Worm (Caenorhabditis elegans) whole organism, L4 larva: ENCODE measurements around the gene unc-25.

Experiments used
- F37D6.2 ChIP-seq: sonication (generic microtip); optimal IDR thresholded peaks from 2 replicates; lab custom pipeline; 2016; ENCODE audit warnings: mild to moderate bottlenecking, missing genetic modification characterization, missing compliant biosample characterization
- R02D3.7 ChIP-seq: fragments of 150-350 bp; sonication (generic microtip); optimal IDR thresholded peaks from 3 replicates; lab custom pipeline; 2014; ENCODE audit warnings: missing biosample characterization, missing genetic modification characterization
- aly-2 ChIP-seq: sonication (generic microtip); optimal IDR thresholded peaks from 2 replicates; lab custom pipeline; 2018; ENCODE audit warnings: missing biosample characterization, missing genetic modification characterization
- ces-1 ChIP-seq: fragments of 150-350 bp; sonication (generic microtip); optimal IDR thresholded peaks from 4 replicates; lab custom pipeline; 2014; ENCODE audit warnings: missing biosample characterization, missing genetic modification reagents, missing genetic modification characterization
- egl-27 ChIP-seq: sonication (generic microtip); optimal IDR thresholded peaks from 3 replicates; lab custom pipeline; 2017; ENCODE audit warnings: missing biosample characterization, missing genetic modification reagents, missing genetic modification characterization
- hmg-1.1 ChIP-seq: fragments of 200-800 bp; sonication (Bioruptor generic); IDR thresholded peaks from 2 replicates; pipeline ENCODE4 v1.3.6; 2022; ENCODE audit warnings: missing genetic modification reagents, missing genetic modification characterization, missing compliant biosample characterization
- jun-1 ChIP-seq: fragments of 150-350 bp; optimal IDR thresholded peaks from 2 replicates; lab custom pipeline; 2014; ENCODE audit warnings: missing biosample characterization, missing genetic modification reagents, missing genetic modification characterization
- lin-15B ChIP-seq: fragments of 150-350 bp; sonication (generic microtip); optimal IDR thresholded peaks from 3 replicates; lab custom pipeline; 2014; ENCODE audit warnings: missing biosample characterization, missing genetic modification characterization
- mdl-1 ChIP-seq, 2 experiments: fragments of 150-350 bp in 1 of 2; sonication (generic microtip) in 1 of 2; optimal IDR thresholded peaks; 2 replicates each; lab custom pipeline; 2014 to 2017; ENCODE audit warnings: missing biosample characterization in 2 of 2, missing genetic modification characterization in 2 of 2
- mxl-2 ChIP-seq: fragments of 200-800 bp; sonication (Bioruptor generic); conservative IDR thresholded peaks from 2 replicates; pipeline ENCODE4 v1.3.6; 2022; ENCODE audit warnings: missing genetic modification reagents, missing genetic modification characterization, missing compliant biosample characterization
- nhr-10 ChIP-seq: fragments of 150-350 bp; optimal IDR thresholded peaks from 2 replicates; lab custom pipeline; 2014; ENCODE audit warnings: missing biosample characterization, missing genetic modification characterization
- pha-4 ChIP-seq, 2 experiments: fragments of 150-350 bp in 1 of 2; fragments of 200-800 bp in 1 of 2; sonication (Bioruptor generic) in 1 of 2; IDR thresholded peaks in 1 of 2; optimal IDR thresholded peaks in 1 of 2; 2 replicates each; pipeline versions ENCODE4 v1.3.6 to Lab custom; 2014 to 2022; ENCODE audit warnings: missing genetic modification characterization in 2 of 2, missing genetic modification reagents in 2 of 2, missing biosample characterization in 1 of 2, missing compliant biosample characterization in 1 of 2
- php-3 ChIP-seq: fragments of 200-800 bp; sonication (Bioruptor generic); IDR thresholded peaks from 2 replicates; pipeline ENCODE4 v1.3.6; 2022; ENCODE audit warnings: missing genetic modification reagents, missing genetic modification characterization, missing compliant biosample characterization
- unc-62 ChIP-seq, 3 experiments: fragments of 150-350 bp in 1 of 3; sonication (generic microtip); optimal IDR thresholded peaks in 2 of 3; peaks in 1 of 3; 1 replicate in 1 of 3; 2 replicates in 2 of 3; lab custom pipeline; 2014 to 2017; ENCODE audit warnings: missing biosample characterization in 3 of 3, missing genetic modification characterization in 3 of 3, missing genetic modification reagents in 3 of 3, missing genotype in 1 of 3

DNA sequence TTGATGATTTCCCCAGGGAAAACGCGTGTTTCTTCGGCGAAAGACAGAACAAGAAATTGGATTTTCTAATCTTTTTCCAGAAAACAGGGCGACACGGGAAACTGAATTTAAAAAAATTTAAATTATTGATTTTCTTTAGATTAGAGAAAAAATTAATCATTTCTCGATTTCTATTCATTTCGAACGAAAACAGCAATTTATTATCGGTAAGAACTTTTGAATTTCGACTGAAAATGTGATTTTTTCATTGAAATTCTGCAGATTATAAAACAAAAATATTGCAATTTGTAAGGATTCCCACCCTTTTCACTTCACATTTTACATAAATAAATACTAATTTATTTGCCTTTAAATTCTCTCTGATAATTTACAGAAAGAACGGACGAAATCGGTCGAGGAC lies 29.9 kb downstream of the unc-25 start, which contains the start of gene bckd-1A:
- TF ChIP-seq egl-27 (tag; lab: Kevin White, UChicago): no peak
- no peak for TF ChIP-seq jun-1 (tag; lab: Kevin White, UChicago)
- TF ChIP-seq mdl-1 (tag; optimal IDR thresholded peaks at IDR 0.05; lab: Kevin White, UChicago): no peak
- no peak for TF ChIP-seq php-3
- TF ChIP-seq hmg-1.1: no peak
- TF ChIP-seq nhr-10 (tag; lab: Kevin White, UChicago): no peak
- TF ChIP-seq aly-2 (tag; lab: Kevin White, UChicago): no peak
- TF ChIP-seq ces-1 (GFP tag; lab: Kevin White, UChicago): no peak
- no peak for TF ChIP-seq lin-15B
- no peak for TF ChIP-seq R02D3.7
- no peak for TF ChIP-seq pha-4 (GFP tag; IDR thresholded peaks at IDR 0.05; lab: Robert Waterston, UW)
- TF ChIP-seq pha-4 (tag; optimal IDR thresholded peaks at IDR 0.05; lab: Kevin White, UChicago): no peak
- no peak for TF ChIP-seq F37D6.2 (tag; lab: Kevin White, UChicago)
- no peak for TF ChIP-seq unc-62 (GFP tag; optimal IDR thresholded peaks at IDR 0.05 in 1 of 2; lab: Kevin White, UChicago)
- no peak for TF ChIP-seq unc-62 (tag; optimal IDR thresholded peaks at IDR 0.05; lab: Kevin White, UChicago)
- no peak for TF ChIP-seq mxl-2 (GFP tag; lab: Robert Waterston, UW)
